Worm (Caenorhabditis elegans) whole organism, L4 larva: Measurements from ENCODE around the gene wbp-2.

ENCODE experiments used
- F49E8.2 ChIP-seq: sonication (generic microtip); optimal IDR thresholded peaks from 2 replicates; lab custom pipeline; 2016; ENCODE audit warnings: missing compliant biosample characterization, mild to moderate bottlenecking, missing genetic modification characterization, borderline replicate concordance
- T26A8.4 ChIP-seq: fragments of 200-800 bp; sonication (Bioruptor generic); IDR thresholded peaks from 2 replicates; pipeline ENCODE4 v1.3.6; 2022; ENCODE audit warnings: missing genetic modification characterization, missing compliant biosample characterization
- Y5F2A.4 ChIP-seq: fragments of 200-800 bp; sonication (Bioruptor generic); optimal IDR thresholded peaks from 2 replicates; lab custom pipeline; 2018; ENCODE audit warnings: mild to moderate bottlenecking, missing genetic modification characterization, missing compliant biosample characterization
- Y75B8A.6 ChIP-seq: fragments of 200-800 bp; sonication (Bioruptor generic); IDR thresholded peaks from 2 replicates; pipeline ENCODE4 v1.3.6; 2022; ENCODE audit warnings: missing genetic modification reagents, missing genetic modification characterization, missing compliant biosample characterization
- ZK337.2 ChIP-seq: fragments of 200-800 bp; sonication (Bioruptor generic); IDR thresholded peaks from 2 replicates; pipeline ENCODE4 v1.3.6; 2022; ENCODE audit warnings: missing genetic modification reagents, missing genetic modification characterization, missing compliant biosample characterization
- ZK546.5 ChIP-seq, 2 experiments: sonication (generic microtip); optimal IDR thresholded peaks; 2 replicates each; lab custom pipeline; 2017; ENCODE audit warnings: missing biosample characterization in 2 of 2, missing genetic modification characterization in 2 of 2
- aha-1 ChIP-seq: fragments of 150-350 bp; peaks from one replicate; lab custom pipeline; 2014; ENCODE audit warnings: missing biosample characterization, missing genetic modification characterization
- ceh-20 ChIP-seq: fragments of 200-800 bp; sonication (Bioruptor generic); IDR thresholded peaks from 2 replicates; pipeline ENCODE4 v1.3.6; 2022; ENCODE audit warnings: missing genetic modification reagents, missing genetic modification characterization, missing compliant biosample characterization
- ceh-62 ChIP-seq: sonication (generic microtip); optimal IDR thresholded peaks from 2 replicates; lab custom pipeline; 2017; ENCODE audit warnings: missing biosample characterization, missing genetic modification characterization
- ceh-82 ChIP-seq: sonication (generic microtip); optimal IDR thresholded peaks from 2 replicates; lab custom pipeline; 2017; ENCODE audit warnings: missing biosample characterization, missing genetic modification characterization
- ces-1 ChIP-seq: fragments of 150-350 bp; sonication (generic microtip); optimal IDR thresholded peaks from 4 replicates; lab custom pipeline; 2014; ENCODE audit warnings: missing biosample characterization, missing genetic modification reagents, missing genetic modification characterization
- ctbp-1 ChIP-seq: fragments of 200-800 bp; sonication (Bioruptor generic); IDR thresholded peaks from 2 replicates; pipeline ENCODE4 v1.3.6; 2022; ENCODE audit warnings: missing genetic modification reagents, missing genetic modification characterization, missing compliant biosample characterization
- daf-12 ChIP-seq: fragments of 150-350 bp; optimal IDR thresholded peaks from 2 replicates; lab custom pipeline; 2014; ENCODE audit warnings: missing biosample characterization, missing genetic modification reagents, missing genetic modification characterization
- daf-19 ChIP-seq: fragments of 200-800 bp; sonication (Bioruptor generic); conservative IDR thresholded peaks from 2 replicates; pipeline ENCODE4 v1.3.6; 2022; ENCODE audit warnings: missing genetic modification characterization, missing compliant biosample characterization
- egl-43 ChIP-seq: fragments of 200-800 bp; sonication (Bioruptor generic); IDR thresholded peaks from 2 replicates; pipeline ENCODE4 v1.3.6; 2022; ENCODE audit warnings: missing genetic modification reagents, missing genetic modification characterization, missing compliant biosample characterization
- fkh-10 ChIP-seq: fragments of 150-350 bp; optimal IDR thresholded peaks from 2 replicates; lab custom pipeline; 2014; ENCODE audit warnings: missing biosample characterization, missing genetic modification reagents, missing genetic modification characterization
- hif-1 ChIP-seq, 2 experiments: sonication (generic microtip); optimal IDR thresholded peaks; 2 replicates each; lab custom pipeline; 2016 to 2017; ENCODE audit warnings: missing compliant biosample characterization in 2 of 2, missing genetic modification characterization in 2 of 2, missing genetic modification reagents in 2 of 2, missing genotype in 2 of 2, mild to moderate bottlenecking in 1 of 2
- hlh-30 ChIP-seq: sonication (generic microtip); optimal IDR thresholded peaks from 2 replicates; lab custom pipeline; 2017; ENCODE audit warnings: antibody characterized with exemption, mild to moderate bottlenecking, missing genetic modification characterization, missing compliant biosample characterization; ENCODE audit not compliant: insufficient read depth
- lin-13 ChIP-seq: fragments of 150-350 bp; optimal IDR thresholded peaks from 2 replicates; lab custom pipeline; 2014; ENCODE audit warnings: missing biosample characterization, missing genetic modification reagents, missing genetic modification characterization
- madf-5 ChIP-seq, 2 experiments: fragments of 200-800 bp; sonication (Bioruptor generic); IDR thresholded peaks; 2 replicates each; pipeline ENCODE4 v1.3.6; 2022; ENCODE audit warnings: missing compliant biosample characterization in 2 of 2, missing genetic modification characterization in 2 of 2
- mdt-29 ChIP-seq: fragments of 200-800 bp; sonication (Bioruptor generic); IDR thresholded peaks from 2 replicates; pipeline ENCODE4 v1.3.6; 2022; ENCODE audit warnings: missing genetic modification reagents, missing genetic modification characterization, missing compliant biosample characterization
- mes-2 ChIP-seq: sonication (generic microtip); optimal IDR thresholded peaks from 2 replicates; lab custom pipeline; 2016; ENCODE audit warnings: missing genotype, mild to moderate bottlenecking, missing genetic modification characterization, missing compliant biosample characterization; ENCODE audit not compliant: poor library complexity, severe bottlenecking
- nhr-10 ChIP-seq: fragments of 150-350 bp; optimal IDR thresholded peaks from 2 replicates; lab custom pipeline; 2014; ENCODE audit warnings: missing biosample characterization, missing genetic modification characterization
- nhr-25 ChIP-seq: sonication (generic microtip); optimal IDR thresholded peaks from 2 replicates; lab custom pipeline; 2017; ENCODE audit warnings: missing genetic modification characterization, mild to moderate bottlenecking, missing compliant biosample characterization, antibody characterized with exemption, moderate library complexity, borderline replicate concordance; ENCODE audit not compliant: insufficient read depth
- nhr-28 ChIP-seq: fragments of 150-350 bp; optimal IDR thresholded peaks from 2 replicates; lab custom pipeline; 2014; ENCODE audit warnings: missing biosample characterization, missing genetic modification characterization
- nhr-41 ChIP-seq: fragments of 200-800 bp; sonication (Bioruptor generic); IDR thresholded peaks from 2 replicates; pipeline ENCODE4 v1.3.6; 2022; ENCODE audit warnings: missing genetic modification reagents, missing genetic modification characterization, missing compliant biosample characterization
- nhr-42 ChIP-seq: fragments of 200-800 bp; sonication (Bioruptor generic); IDR thresholded peaks from 2 replicates; pipeline ENCODE4 v1.3.6; 2022; ENCODE audit warnings: missing genetic modification characterization, missing compliant biosample characterization
- nhr-6 ChIP-seq: fragments of 150-350 bp; optimal IDR thresholded peaks from 2 replicates; lab custom pipeline; 2014; ENCODE audit warnings: missing biosample characterization, missing genetic modification characterization
- php-3 ChIP-seq: fragments of 200-800 bp; sonication (Bioruptor generic); IDR thresholded peaks from 2 replicates; pipeline ENCODE4 v1.3.6; 2022; ENCODE audit warnings: missing genetic modification reagents, missing genetic modification characterization, missing compliant biosample characterization
- spr-3 ChIP-seq: fragments of 200-800 bp; sonication (Bioruptor generic); optimal IDR thresholded peaks from 2 replicates; lab custom pipeline; 2018; ENCODE audit warnings: mild to moderate bottlenecking, missing genetic modification characterization, missing compliant biosample characterization
- tra-1 ChIP-seq: fragments of 200-800 bp; sonication (Bioruptor generic); IDR thresholded peaks from 2 replicates; pipeline ENCODE4 v1.3.6; 2022; ENCODE audit warnings: missing genetic modification reagents, missing genetic modification characterization, missing compliant biosample characterization
- unc-62 ChIP-seq, 3 experiments: fragments of 150-350 bp in 1 of 3; sonication (generic microtip); optimal IDR thresholded peaks in 2 of 3; peaks in 1 of 3; 1 replicate in 1 of 3; 2 replicates in 2 of 3; lab custom pipeline; 2014 to 2017; ENCODE audit warnings: missing biosample characterization in 3 of 3, missing genetic modification characterization in 3 of 3, missing genetic modification reagents in 3 of 3, missing genotype in 1 of 3
- vab-7 ChIP-seq: fragments of 200-800 bp; sonication (Bioruptor generic); IDR thresholded peaks from 2 replicates; pipeline ENCODE4 v1.3.6; 2022; ENCODE audit warnings: missing genetic modification reagents, missing genetic modification characterization, missing compliant biosample characterization
- zfp-2 ChIP-seq: sonication (generic microtip); optimal IDR thresholded peaks from 2 replicates; lab custom pipeline; 2016; ENCODE audit warnings: mild to moderate bottlenecking, missing genetic modification characterization, missing compliant biosample characterization

The wbp-2 gene

ce11 chrII:9311702-9312101 is 17.9 kb upstream of the wbp-2 start:
- TF ChIP-seq ceh-20 (GFP tag; lab: Robert Waterston, UW) = no peak
- no peak for TF ChIP-seq nhr-28 (tag; lab: Kevin White, UChicago)
- no peak for TF ChIP-seq lin-13
- TF ChIP-seq nhr-42 (GFP tag; lab: Robert Waterston, UW) = no peak
- no peak for TF ChIP-seq egl-43 (GFP tag; lab: Robert Waterston, UW)
- no peak for TF ChIP-seq F49E8.2 (tag; lab: Kevin White, UChicago)
- TF ChIP-seq php-3 (GFP tag; lab: Robert Waterston, UW) = no peak
- TF ChIP-seq ZK546.5 (tag; optimal IDR thresholded peaks at IDR 0.05; lab: Kevin White, UChicago) = no peak
- peak; percentile 40 for TF ChIP-seq ces-1 (GFP tag; lab: Kevin White, UChicago)
- TF ChIP-seq T26A8.4 (GFP tag; lab: Robert Waterston, UW) = no peak
- no peak for TF ChIP-seq Y75B8A.6 (GFP tag; lab: Robert Waterston, UW)
- TF ChIP-seq spr-3 (GFP tag; lab: Kevin White, UChicago) = no peak
- no peak for TF ChIP-seq nhr-6 (tag; lab: Kevin White, UChicago)
- TF ChIP-seq tra-1 = no peak
- TF ChIP-seq ctbp-1 (GFP tag; lab: Robert Waterston, UW) = peak; percentile 43; the same call in 1 of the 2 replicates
- TF ChIP-seq ZK337.2 = no peak
- peak; percentile 89 for TF ChIP-seq fkh-10
- TF ChIP-seq mes-2 (tag; lab: Kevin White, UChicago) = no peak
- no peak for TF ChIP-seq nhr-25 (tag; lab: Kevin White, UChicago)
- TF ChIP-seq zfp-2 (tag; lab: Kevin White, UChicago) = no peak
- TF ChIP-seq, all 104 proteins: peak for 3

- TF ChIP-seq Y5F2A.4 (GFP tag; lab: Kevin White, UChicago) (no peak), nhr-10 (tag; lab: Kevin White, UChicago) (no peak), ctbp-1 (GFP tag; lab: Robert Waterston, UW) (0 out of 2 replicates have a peak, but pooled peaks have one; percentile 12)
Observed at ce11 chrII:9313335-9313734, 16.2 kb upstream of the wbp-2 start.

- TF ChIP-seq aha-1 (tag; lab: Kevin White, UChicago) (peak; percentile 9), nhr-41 (no peak)
- TF ChIP-seq, all 104 proteins: peak for 1
Observed at ce11 chrII:9314733-9315132, 14.8 kb upstream of the wbp-2 start.

ce11 chrII:9315692-9316091 is 13.9 kb upstream of the wbp-2 start:
- TF ChIP-seq madf-5 (GFP tag; IDR thresholded peaks at IDR 0.05; lab: Robert Waterston, UW) (no peak), mdt-29 (GFP tag; lab: Robert Waterston, UW) (no peak), ceh-62 (no peak), daf-19 (no peak), hif-1 (tag; optimal IDR thresholded peaks at IDR 0.05; lab: Kevin White, UChicago) (no peak), hlh-30 (peak; percentile 6), ceh-82 (no peak), unc-62 (GFP tag; optimal IDR thresholded peaks at IDR 0.05 in 1 of 2; lab: Kevin White, UChicago) (peak in 1 of 2 experiments; percentile 97), unc-62 (tag; optimal IDR thresholded peaks at IDR 0.05; lab: Kevin White, UChicago) (no peak)

ce11 chrII:9316801-9317200 is 12.8 kb upstream of the wbp-2 start:
- TF ChIP-seq daf-12 (tag; lab: Kevin White, UChicago) (no peak), ZK337.2 (no peak), aha-1 (tag; lab: Kevin White, UChicago) (peak; percentile 85), vab-7 (GFP tag; lab: Robert Waterston, UW) (no peak)
